Worm (Caenorhabditis elegans) whole organism, midembryonic: ENCODE results near the gene ssq-4.

Experiments used
- T22C8.4 ChIP-seq: fragments of 200-800 bp; sonication (Bioruptor generic); IDR thresholded peaks from 2 replicates; pipeline ENCODE4 v1.3.6; 2022; ENCODE audit warnings: missing genetic modification characterization, missing compliant biosample characterization
- cog-1 ChIP-seq: sonication (generic microtip); optimal IDR thresholded peaks from 2 replicates; lab custom pipeline; 2016; ENCODE audit warnings: missing genetic modification characterization, missing compliant biosample characterization
- flt-1 ChIP-seq: fragments of 200-800 bp; sonication (Bioruptor generic); IDR thresholded peaks from 2 replicates; pipeline ENCODE4 v1.3.6; 2022; ENCODE audit warnings: missing genetic modification characterization, missing compliant biosample characterization
- klf-2 ChIP-seq: fragments of 200-800 bp; sonication (Bioruptor generic); conservative IDR thresholded peaks from 2 replicates; pipeline ENCODE4 v1.3.6; 2022; ENCODE audit warnings: missing genetic modification reagents, missing genetic modification characterization, missing compliant biosample characterization
- med-1 ChIP-seq: sonication (generic microtip); optimal IDR thresholded peaks from 2 replicates; lab custom pipeline; 2017; ENCODE audit warnings: missing genetic modification characterization, mild to moderate bottlenecking, missing compliant biosample characterization, antibody characterized with exemption, missing genetic modification reagents; ENCODE audit not compliant: insufficient read depth
- ref-1 ChIP-seq: fragments of 200-800 bp; sonication (Bioruptor generic); conservative IDR thresholded peaks from 2 replicates; pipeline ENCODE4 v1.3.6; 2022; ENCODE audit warnings: missing genetic modification reagents, missing genetic modification characterization, missing compliant biosample characterization
- tab-1 ChIP-seq: fragments of 200-800 bp; sonication (Bioruptor generic); IDR thresholded peaks from 2 replicates; pipeline ENCODE4 v1.3.6; 2022; ENCODE audit warnings: missing genetic modification characterization, missing compliant biosample characterization
- ztf-23 ChIP-seq: fragments of 200-800 bp; sonication (Bioruptor generic); IDR thresholded peaks from 2 replicates; pipeline ENCODE4 v1.3.6; 2022; ENCODE audit warnings: missing genetic modification reagents, missing genetic modification characterization, missing compliant biosample characterization
- ztf-29 ChIP-seq: fragments of 200-800 bp; sonication (Bioruptor generic); IDR thresholded peaks from 2 replicates; pipeline ENCODE4 v1.3.6; 2022; ENCODE audit warnings: missing genetic modification reagents, missing genetic modification characterization, missing compliant biosample characterization

ssq-4 gene

DNA sequence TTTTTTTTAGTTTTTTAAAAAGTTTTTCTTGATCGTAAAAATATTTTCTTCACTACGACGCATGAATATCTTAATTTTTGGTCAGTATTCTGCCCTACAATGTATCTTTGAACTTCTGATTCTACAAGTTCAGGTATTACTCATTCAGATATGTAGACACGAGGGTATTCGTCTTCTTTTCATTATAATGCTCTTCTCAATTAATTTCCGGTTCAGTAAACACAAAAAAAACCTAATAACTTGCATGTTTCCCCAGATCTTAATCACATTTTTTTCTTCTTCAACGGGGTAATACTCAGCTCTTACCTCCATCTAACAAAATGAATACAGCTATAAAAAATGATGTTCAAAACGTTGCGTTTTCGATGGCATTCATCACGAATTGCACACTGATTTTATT lies 24.2 kb upstream of the ssq-4 start, which contains the start of gene str-162:
TSS of gene str-162 (plus strand) at position 301 of the 400 bp plus-strand sequence.
- TF ChIP-seq cog-1 (tag; lab: Kevin White, UChicago) = no peak
- no peak for TF ChIP-seq tab-1 (GFP tag; lab: Robert Waterston, UW)
- no peak for TF ChIP-seq ref-1 (GFP tag; lab: Robert Waterston, UW)
- TF ChIP-seq T22C8.4 = no peak
- TF ChIP-seq ztf-29 (GFP tag; lab: Robert Waterston, UW) = no peak
- TF ChIP-seq klf-2 (GFP tag; lab: Robert Waterston, UW) = no peak
- no peak for TF ChIP-seq flt-1 (GFP tag; lab: Robert Waterston, UW)
- TF ChIP-seq med-1 (GFP tag; lab: Kevin White, UChicago) = no peak
- no peak for TF ChIP-seq ztf-23 (GFP tag; lab: Robert Waterston, UW)

DNA sequence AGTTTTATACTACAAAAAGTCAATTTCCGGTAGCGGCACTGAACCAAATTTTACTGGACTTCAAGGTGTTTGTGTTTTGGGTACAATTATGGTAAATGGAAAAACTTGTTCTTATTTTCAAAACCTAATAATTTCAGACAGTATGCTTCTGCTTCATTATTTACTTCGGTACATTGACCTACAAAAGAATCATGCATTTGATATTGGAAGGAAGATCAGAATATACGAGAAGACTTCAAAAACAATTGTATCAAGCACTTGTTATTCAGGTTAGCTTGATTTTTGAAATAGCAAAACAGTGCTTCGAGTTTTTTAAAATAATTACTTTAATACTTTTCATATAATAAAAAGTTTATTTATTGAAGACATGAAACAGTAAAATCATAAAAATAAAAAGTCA lies 23.2 kb upstream of the ssq-4 start:
- no peak for TF ChIP-seq ztf-23 (GFP tag; lab: Robert Waterston, UW)
- TF ChIP-seq med-1 (GFP tag; lab: Kevin White, UChicago) = no peak
- TF ChIP-seq klf-2 (GFP tag; lab: Robert Waterston, UW) = no peak
- no peak for TF ChIP-seq flt-1 (GFP tag; lab: Robert Waterston, UW)
- TF ChIP-seq tab-1 (GFP tag; lab: Robert Waterston, UW) = no peak
- no peak for TF ChIP-seq ztf-29 (GFP tag; lab: Robert Waterston, UW)
- TF ChIP-seq cog-1 (tag; lab: Kevin White, UChicago) = no peak
- no peak for TF ChIP-seq ref-1 (GFP tag; lab: Robert Waterston, UW)
- no peak for TF ChIP-seq T22C8.4

ce11 chrIV:4995842-4996241 lies 20.4 kb upstream of the ssq-4 start, which contains the start of gene ssq-2:
Gene ssq-2, plus strand, starts transcription at chrIV:4996142.
- TF ChIP-seq ref-1 (GFP tag; lab: Robert Waterston, UW) (no peak), flt-1 (GFP tag; lab: Robert Waterston, UW) (no peak), cog-1 (tag; lab: Kevin White, UChicago) (no peak), tab-1 (GFP tag; lab: Robert Waterston, UW) (no peak), klf-2 (GFP tag; lab: Robert Waterston, UW) (no peak), T22C8.4 (no peak), med-1 (GFP tag; lab: Kevin White, UChicago) (no peak), ztf-23 (GFP tag; lab: Robert Waterston, UW) (no peak), ztf-29 (GFP tag; lab: Robert Waterston, UW) (no peak)

- no peak for TF ChIP-seq med-1 (GFP tag; lab: Kevin White, UChicago)
- no peak for TF ChIP-seq flt-1 (GFP tag; lab: Robert Waterston, UW)
Observed at ce11 chrIV:4996956-4997355, 19.3 kb upstream of the ssq-4 start.

DNA sequence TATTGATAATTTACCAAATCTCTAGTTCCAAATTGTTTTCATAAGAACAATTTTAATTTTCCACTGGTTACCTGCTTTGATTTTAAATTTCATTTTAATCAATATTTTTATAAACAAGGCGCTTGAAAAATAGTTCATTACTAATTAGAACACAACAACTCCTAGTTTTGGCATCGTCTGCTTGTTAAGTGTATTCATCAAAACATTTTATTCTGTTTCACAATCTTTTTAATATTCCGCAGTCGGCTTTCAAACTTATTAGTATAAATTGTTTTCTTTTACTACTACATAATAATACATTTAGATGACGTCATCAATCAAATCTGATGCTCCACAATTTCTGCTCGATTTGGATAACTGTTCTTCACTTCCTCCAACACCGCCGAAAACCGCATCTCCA lies 13.8 kb upstream of the ssq-4 start, which contains the start of gene pes-1:
TSS of gene pes-1 (plus strand) at position 301 of the 400 bp plus-strand sequence.
- no peak for TF ChIP-seq ztf-23 (GFP tag; lab: Robert Waterston, UW)
- TF ChIP-seq ztf-29 (GFP tag; lab: Robert Waterston, UW) = no peak

- TF ChIP-seq ztf-29 (GFP tag; lab: Robert Waterston, UW) = no peak
- TF ChIP-seq tab-1 (GFP tag; lab: Robert Waterston, UW) = no peak
- no peak for TF ChIP-seq flt-1 (GFP tag; lab: Robert Waterston, UW)
- TF ChIP-seq med-1 (GFP tag; lab: Kevin White, UChicago) = no peak
- TF ChIP-seq cog-1 (tag; lab: Kevin White, UChicago) = no peak
- TF ChIP-seq ztf-23 (GFP tag; lab: Robert Waterston, UW) = no peak
- TF ChIP-seq T22C8.4 = no peak
- no peak for TF ChIP-seq klf-2 (GFP tag; lab: Robert Waterston, UW)
- no peak for TF ChIP-seq ref-1 (GFP tag; lab: Robert Waterston, UW)
Observed at ce11 chrIV:5005154-5005553, 11.1 kb upstream of the ssq-4 start.

DNA sequence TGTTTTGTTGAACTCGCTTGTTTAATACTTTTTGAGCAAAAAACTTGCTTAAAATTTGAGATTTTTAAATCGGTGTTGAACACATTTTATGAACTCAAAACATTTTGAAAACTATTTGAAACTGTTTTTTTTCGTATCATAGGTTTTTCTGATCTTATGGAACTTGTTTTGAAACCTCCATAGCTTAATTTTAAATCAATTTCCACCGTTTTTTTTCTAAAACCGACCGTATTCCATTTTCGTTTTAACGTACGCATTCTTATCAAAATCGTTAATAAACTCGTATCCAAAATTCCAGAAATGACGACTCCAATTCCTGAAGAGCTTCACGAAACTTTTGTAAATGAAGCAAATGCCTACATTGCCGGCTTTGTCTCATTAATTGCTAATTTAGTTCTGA lies 7.9 kb upstream of the ssq-4 start, which contains the start of gene srm-2:
TSS of gene srm-2 (plus strand) at position 301 of the 400 bp plus-strand sequence.
- TF ChIP-seq cog-1 (tag; lab: Kevin White, UChicago) (no peak), flt-1 (GFP tag; lab: Robert Waterston, UW) (no peak), ref-1 (GFP tag; lab: Robert Waterston, UW) (no peak), ztf-29 (GFP tag; lab: Robert Waterston, UW) (no peak), T22C8.4 (no peak), ztf-23 (GFP tag; lab: Robert Waterston, UW) (no peak), klf-2 (GFP tag; lab: Robert Waterston, UW) (no peak), tab-1 (GFP tag; lab: Robert Waterston, UW) (no peak)

DNA sequence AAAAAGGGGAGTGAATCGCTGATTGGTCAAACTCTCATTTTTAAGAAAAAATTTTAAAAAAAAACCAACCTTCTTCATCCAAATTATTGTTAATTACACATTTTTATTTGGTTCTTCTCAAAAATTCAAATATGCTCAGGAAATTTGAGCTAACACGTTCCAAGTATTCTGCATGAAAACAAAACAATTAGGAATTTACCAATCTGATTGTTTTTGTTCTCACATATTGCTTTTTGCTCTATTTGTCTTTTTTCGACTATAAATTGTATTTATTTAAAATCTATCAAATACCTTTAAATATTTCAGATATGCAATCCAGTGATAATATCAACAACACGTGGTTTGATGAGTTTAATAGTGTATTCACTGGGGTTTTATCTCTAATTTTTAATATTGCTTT lies 4.0 kb upstream of the ssq-4 start, which contains the start of gene srm-1:
TSS of gene srm-1 (plus strand) at position 301 of the 400 bp plus-strand sequence.
- TF ChIP-seq cog-1 (tag; lab: Kevin White, UChicago) = no peak
- no peak for TF ChIP-seq klf-2 (GFP tag; lab: Robert Waterston, UW)
- no peak for TF ChIP-seq ztf-29 (GFP tag; lab: Robert Waterston, UW)
- no peak for TF ChIP-seq med-1 (GFP tag; lab: Kevin White, UChicago)
- no peak for TF ChIP-seq ref-1 (GFP tag; lab: Robert Waterston, UW)
- no peak for TF ChIP-seq flt-1 (GFP tag; lab: Robert Waterston, UW)
- TF ChIP-seq tab-1 (GFP tag; lab: Robert Waterston, UW) = no peak
- TF ChIP-seq T22C8.4 = no peak
- no peak for TF ChIP-seq ztf-23 (GFP tag; lab: Robert Waterston, UW)

- TF ChIP-seq tab-1 (GFP tag; lab: Robert Waterston, UW) = 0 out of 2 replicates have a peak, but pooled peaks have one; percentile 9
Observed at ce11 chrIV:5017075-5017474, 796 bp downstream of the ssq-4 start, which contains the start of gene T28H11.7. Gene T28H11.7, minus strand, starts transcription at chrIV:5017175.

- TF ChIP-seq ztf-23 (GFP tag; lab: Robert Waterston, UW) (no peak), ref-1 (GFP tag; lab: Robert Waterston, UW) (no peak), tab-1 (GFP tag; lab: Robert Waterston, UW) (no peak), T22C8.4 (no peak), ztf-29 (GFP tag; lab: Robert Waterston, UW) (no peak)
Observed at ce11 chrIV:5020533-5020932, 4.3 kb downstream of the ssq-4 start, which contains the start of gene T28H11.8. Gene T28H11.8, minus strand, starts transcription at chrIV:5020633.
